Fruit fly (Drosophila melanogaster) whole organism, embryonic: ENCODE results near the gene CG5446.

Experiments used
- Asciz ChIP-seq: fragments of 200-800 bp; sonication (Bioruptor generic); optimal IDR thresholded peaks from 2 replicates; lab custom pipeline; 2017; ENCODE audit warnings: missing biosample characterization, mild to moderate bottlenecking, missing genetic modification characterization, missing genetic modification reagents
- Atf6 ChIP-seq: fragments of 200-800 bp; sonication (Bioruptor generic); IDR thresholded peaks from 2 replicates; pipeline ENCODE4 v1.3.6; 2022; ENCODE audit warnings: missing biosample characterization, missing genetic modification characterization
- Blimp-1 ChIP-seq: fragments of 200-800 bp; sonication (Bioruptor generic); optimal IDR thresholded peaks from 3 replicates; lab custom pipeline; 2018; ENCODE audit warnings: missing biosample characterization, missing genetic modification characterization, mild to moderate bottlenecking, moderate library complexity, missing genetic modification reagents
- CG10209 ChIP-seq: fragments of 200-800 bp; sonication (Bioruptor generic); optimal IDR thresholded peaks from 3 replicates; lab custom pipeline; 2017; ENCODE audit warnings: missing biosample characterization, mild to moderate bottlenecking, missing genetic modification characterization, missing genetic modification reagents
- CG12659 ChIP-seq: fragments of 200-800 bp; sonication (Bioruptor generic); optimal IDR thresholded peaks from 3 replicates; lab custom pipeline; 2017; ENCODE audit warnings: mild to moderate bottlenecking, missing biosample characterization, missing genetic modification reagents, missing genetic modification characterization
- CG12769 ChIP-seq: fragments of 200-800 bp; sonication (Bioruptor generic); optimal IDR thresholded peaks from 2 replicates; lab custom pipeline; 2019; ENCODE audit warnings: missing biosample characterization, mild to moderate bottlenecking, missing genetic modification characterization, moderate library complexity
- CG15514 ChIP-seq: fragments of 200-800 bp; sonication (Bioruptor generic); optimal IDR thresholded peaks from 3 replicates; lab custom pipeline; 2017; ENCODE audit warnings: missing biosample characterization, missing genetic modification characterization, mild to moderate bottlenecking, moderate library complexity, missing genetic modification reagents
- CG15601 ChIP-seq: fragments of 200-800 bp; sonication (Bioruptor generic); optimal IDR thresholded peaks from 3 replicates; lab custom pipeline; 2019; ENCODE audit warnings: missing biosample characterization, mild to moderate bottlenecking, missing genetic modification characterization, moderate library complexity
- CG17328 ChIP-seq: fragments of 200-800 bp; sonication (Bioruptor generic); IDR thresholded peaks from 2 replicates; pipeline ENCODE4 v1.3.6; 2022; ENCODE audit warnings: missing biosample characterization, missing genetic modification characterization
- CG17359 ChIP-seq: fragments of 200-800 bp; sonication (Bioruptor generic); optimal IDR thresholded peaks from 3 replicates; lab custom pipeline; 2018; ENCODE audit warnings: missing biosample characterization, mild to moderate bottlenecking, missing genetic modification characterization, moderate library complexity
- CG17568 ChIP-seq: fragments of 200-800 bp; sonication (Bioruptor generic); optimal IDR thresholded peaks from 2 replicates; lab custom pipeline; 2018; ENCODE audit warnings: missing biosample characterization, mild to moderate bottlenecking, missing genetic modification characterization, moderate library complexity
- CG18619 ChIP-seq: fragments of 200-800 bp; sonication (Bioruptor generic); optimal IDR thresholded peaks from 3 replicates; lab custom pipeline; 2017; ENCODE audit warnings: missing biosample characterization, mild to moderate bottlenecking, missing genetic modification characterization
- CG2875 ChIP-seq: fragments of 200-800 bp; sonication (Bioruptor generic); optimal IDR thresholded peaks from 2 replicates; lab custom pipeline; 2017; ENCODE audit warnings: missing biosample characterization, mild to moderate bottlenecking, missing genetic modification characterization, missing genetic modification reagents
- CG32772 ChIP-seq: fragments of 200-800 bp; sonication (Bioruptor generic); IDR thresholded peaks from 2 replicates; pipeline ENCODE4 v1.3.6; 2022; ENCODE audit warnings: missing biosample characterization, missing genetic modification characterization
- CG3407 ChIP-seq: fragments of 200-800 bp; sonication (Bioruptor generic); optimal IDR thresholded peaks from 2 replicates; lab custom pipeline; 2018; ENCODE audit warnings: missing biosample characterization, mild to moderate bottlenecking, missing genetic modification characterization
- CG3847 ChIP-seq: fragments of 200-800 bp; sonication (Bioruptor generic); IDR thresholded peaks from 2 replicates; pipeline ENCODE4 v1.3.6; 2022; ENCODE audit warnings: missing biosample characterization, missing genetic modification characterization
- CG4707 ChIP-seq: fragments of 200-800 bp; sonication (Bioruptor generic); optimal IDR thresholded peaks from 2 replicates; lab custom pipeline; 2018; ENCODE audit warnings: missing biosample characterization, mild to moderate bottlenecking, missing genetic modification characterization, moderate library complexity
- CG6813 ChIP-seq: fragments of 200-800 bp; sonication (Bioruptor generic); optimal IDR thresholded peaks from 2 replicates; lab custom pipeline; 2017; ENCODE audit warnings: missing biosample characterization, missing genetic modification characterization, mild to moderate bottlenecking, moderate library complexity, missing genetic modification reagents
- CG7786 ChIP-seq: fragments of 200-800 bp; sonication (Bioruptor generic); optimal IDR thresholded peaks from 2 replicates; lab custom pipeline; 2016; ENCODE audit warnings: missing biosample characterization, missing genetic modification characterization
- CG8281 ChIP-seq: fragments of 200-800 bp; sonication (Bioruptor generic); optimal IDR thresholded peaks from 2 replicates; lab custom pipeline; 2018; ENCODE audit warnings: missing biosample characterization, mild to moderate bottlenecking, missing genetic modification characterization, moderate library complexity
- CG9437 ChIP-seq: fragments of 200-800 bp; sonication (Bioruptor generic); optimal IDR thresholded peaks from 2 replicates; lab custom pipeline; 2018; ENCODE audit warnings: missing biosample characterization, mild to moderate bottlenecking, missing genetic modification characterization
- HmgZ ChIP-seq: fragments of 200-800 bp; sonication (Bioruptor generic); optimal IDR thresholded peaks from 2 replicates; lab custom pipeline; 2018; ENCODE audit warnings: missing biosample characterization, mild to moderate bottlenecking, missing genetic modification characterization
- Hsf ChIP-seq: fragments of 200-800 bp; sonication (Bioruptor generic); optimal IDR thresholded peaks from 3 replicates; lab custom pipeline; 2016; ENCODE audit warnings: missing biosample characterization, missing genetic modification characterization
- Med ChIP-seq: fragments of 200-800 bp; sonication (Bioruptor generic); peaks from one replicate; lab custom pipeline; 2016; ENCODE audit warnings: missing biosample characterization, missing genetic modification characterization, mild to moderate bottlenecking, inconsistent platforms, moderate library complexity
- PHDP ChIP-seq: fragments of 200-800 bp; sonication (Bioruptor generic); optimal IDR thresholded peaks from 3 replicates; lab custom pipeline; 2018; ENCODE audit warnings: missing biosample characterization, mild to moderate bottlenecking, missing genetic modification characterization, moderate library complexity
- TFAM ChIP-seq: fragments of 200-800 bp; sonication (Bioruptor generic); optimal IDR thresholded peaks from 2 replicates; lab custom pipeline; 2017; ENCODE audit warnings: missing biosample characterization, missing genetic modification characterization, inconsistent platforms
- Xrp1 ChIP-seq: fragments of 200-800 bp; sonication (Bioruptor generic); IDR thresholded peaks from 2 replicates; pipeline ENCODE4 v1.3.6; 2022; ENCODE audit warnings: missing biosample characterization, missing genetic modification characterization
- ab ChIP-seq: fragments of 200-800 bp; sonication (Bioruptor generic); optimal IDR thresholded peaks from 2 replicates; lab custom pipeline; 2016; ENCODE audit warnings: missing biosample characterization, missing genetic modification characterization
- ac ChIP-seq: fragments of 200-800 bp; sonication (Bioruptor generic); optimal IDR thresholded peaks from 3 replicates; lab custom pipeline; 2017; ENCODE audit warnings: missing biosample characterization, mild to moderate bottlenecking, missing genetic modification characterization
- bowl ChIP-seq: fragments of 200-800 bp; sonication (Bioruptor generic); IDR thresholded peaks from 2 replicates; pipeline ENCODE4 v1.3.6; 2022; ENCODE audit warnings: missing biosample characterization, missing genetic modification characterization
- btn ChIP-seq: fragments of 200-800 bp; sonication (Bioruptor generic); optimal IDR thresholded peaks from 2 replicates; lab custom pipeline; 2016; ENCODE audit warnings: missing biosample characterization, missing genetic modification characterization
- corto ChIP-seq: fragments of 200-800 bp; sonication (Bioruptor generic); optimal IDR thresholded peaks from 2 replicates; lab custom pipeline; 2016; ENCODE audit warnings: missing biosample characterization, mild to moderate bottlenecking, missing genetic modification characterization, moderate library complexity
- cwo ChIP-seq: fragments of 200-800 bp; sonication (Bioruptor generic); optimal IDR thresholded peaks from 3 replicates; lab custom pipeline; 2017; ENCODE audit warnings: missing biosample characterization, missing genetic modification characterization, mild to moderate bottlenecking, moderate library complexity, missing genetic modification reagents
- dati ChIP-seq: fragments of 200-800 bp; sonication (Bioruptor generic); IDR thresholded peaks from 2 replicates; pipeline ENCODE4 v1.3.6; 2022; ENCODE audit warnings: missing biosample characterization, missing genetic modification characterization
- disco-r ChIP-seq: fragments of 200-800 bp; sonication (Bioruptor generic); optimal IDR thresholded peaks from 2 replicates; lab custom pipeline; 2016; ENCODE audit warnings: missing biosample characterization, missing genetic modification characterization
- dmrt11E ChIP-seq: fragments of 200-800 bp; sonication (Bioruptor generic); optimal IDR thresholded peaks from 3 replicates; lab custom pipeline; 2018; ENCODE audit warnings: missing biosample characterization, mild to moderate bottlenecking, missing genetic modification characterization, moderate library complexity
- dmrt99B ChIP-seq: fragments of 200-800 bp; sonication (Bioruptor generic); optimal IDR thresholded peaks from 2 replicates; lab custom pipeline; 2018; ENCODE audit warnings: missing biosample characterization, mild to moderate bottlenecking, missing genetic modification characterization, moderate library complexity
- en ChIP-seq: fragments of 200-800 bp; sonication (Bioruptor generic); optimal IDR thresholded peaks from 2 replicates; lab custom pipeline; 2016; ENCODE audit warnings: missing biosample characterization, missing genetic modification characterization
- eve ChIP-seq, 2 experiments: fragments of >200 bp; optimal IDR thresholded peaks; 2 replicates each; lab custom pipeline; 2017; ENCODE audit warnings: missing biosample characterization in 2 of 2, missing genetic modification characterization in 2 of 2
- exex ChIP-seq: fragments of 200-800 bp; sonication (Bioruptor generic); optimal IDR thresholded peaks from 4 replicates; lab custom pipeline; 2018; ENCODE audit warnings: missing biosample characterization, mild to moderate bottlenecking, missing genetic modification characterization, moderate library complexity
- ham ChIP-seq: fragments of 200-800 bp; sonication (Bioruptor generic); IDR thresholded peaks from 2 replicates; pipeline ENCODE4 v1.3.6; 2022; ENCODE audit warnings: missing biosample characterization, missing genetic modification characterization
- klu ChIP-seq: fragments of 200-800 bp; sonication (Bioruptor generic); IDR thresholded peaks from 2 replicates; pipeline ENCODE4 v1.3.6; 2022; ENCODE audit warnings: missing biosample characterization, missing genetic modification characterization
- lilli ChIP-seq: fragments of 200-800 bp; sonication (Bioruptor generic); optimal IDR thresholded peaks from 3 replicates; lab custom pipeline; 2016; ENCODE audit warnings: missing biosample characterization, missing genetic modification characterization
- nau ChIP-seq: fragments of 200-800 bp; sonication (Bioruptor generic); optimal IDR thresholded peaks from 3 replicates; lab custom pipeline; 2017; ENCODE audit warnings: missing biosample characterization, mild to moderate bottlenecking, missing genetic modification characterization, missing genetic modification reagents
- repo ChIP-seq: fragments of 200-800 bp; sonication (Bioruptor generic); optimal IDR thresholded peaks from 2 replicates; lab custom pipeline; 2016; ENCODE audit warnings: missing biosample characterization, missing genetic modification characterization
- sens ChIP-seq: fragments of 200-800 bp; sonication (Bioruptor generic); peaks from one replicate; lab custom pipeline; 2016; ENCODE audit warnings: missing biosample characterization, missing genetic modification characterization
- unpg ChIP-seq: fragments of 200-800 bp; sonication (Bioruptor generic); optimal IDR thresholded peaks from 3 replicates; lab custom pipeline; 2018; ENCODE audit warnings: missing biosample characterization, mild to moderate bottlenecking, missing genetic modification characterization, moderate library complexity
- zfh1 ChIP-seq: fragments of 200-800 bp; sonication (Bioruptor generic); IDR thresholded peaks from 3 replicates; pipeline ENCODE4 v1.3.6; 2022; ENCODE audit warnings: missing biosample characterization, missing genetic modification characterization

CG5446 gene

dm6 chr2L:12465164-12466011, 37.9 kb upstream of the CG5446 start (continued):
- TF ChIP-seq corto (GFP tag; lab: Kevin White, UChicago) = no peak
- peak; percentile 47 for TF ChIP-seq Blimp-1 (GFP tag; lab: Kevin White, UChicago)
- peak; percentile 31; the same call in 1 of the 2 replicates for TF ChIP-seq Atf6 (GFP tag; lab: Robert Waterston, UW)
- peak; percentile 11 for TF ChIP-seq lilli
- TF ChIP-seq repo = no peak
- TF ChIP-seq CG12659 = peak; percentile 1
- TF ChIP-seq klu (GFP tag; lab: Robert Waterston, UW) = no peak
- no peak for TF ChIP-seq CG3847 (GFP tag; lab: Robert Waterston, UW)
- TF ChIP-seq ac (GFP tag; lab: Kevin White, UChicago) = peak; percentile 77
- TF ChIP-seq bowl (GFP tag; lab: Robert Waterston, UW) = no peak
- TF ChIP-seq CG6813 (GFP tag; lab: Kevin White, UChicago) = peak; percentile 70
- TF ChIP-seq Hsf = no peak
- peak; percentile 68 for TF ChIP-seq sens
- TF ChIP-seq CG32772 (GFP tag; lab: Robert Waterston, UW) = no peak
- peak; percentile 39 for TF ChIP-seq CG4707
- TF ChIP-seq CG12769 (tag; lab: Kevin White, UChicago) = peak; percentile 6
- no peak for TF ChIP-seq en (GFP tag; lab: Kevin White, UChicago)
- peak; percentile 53 for TF ChIP-seq CG8281 (tag; lab: Kevin White, UChicago)
- peak; percentile 34 for TF ChIP-seq CG17359 (tag; lab: Kevin White, UChicago)
- TF ChIP-seq unpg = peak; percentile 32
- no peak for TF ChIP-seq btn
- no peak for TF ChIP-seq CG15601 (tag; lab: Kevin White, UChicago)
- TF ChIP-seq eve (GFP tag; optimal IDR thresholded peaks at IDR 0.05; lab: Kevin White, UChicago) = peak in 1 of 2 experiments; percentile 9
- peak; percentile 51 for TF ChIP-seq Asciz
- peak; percentile 56 for TF ChIP-seq CG2875
- peak; percentile 59 for TF ChIP-seq dmrt11E (tag; lab: Kevin White, UChicago)
- no peak for TF ChIP-seq CG7786 (GFP tag; lab: Kevin White, UChicago)
- peak; percentile 49; the same call in 1 of the 2 replicates for TF ChIP-seq Xrp1
- TF ChIP-seq CG9437 (GFP tag; lab: Kevin White, UChicago) = no peak
- TF ChIP-seq CG3407 (GFP tag; lab: Kevin White, UChicago) = peak; percentile 65
- TF ChIP-seq Med (GFP tag; lab: Kevin White, UChicago) = peak; percentile 72
- TF ChIP-seq nau (GFP tag; lab: Kevin White, UChicago) = peak; percentile 58
- TF ChIP-seq HmgZ (tag; lab: Kevin White, UChicago) = no peak
- TF ChIP-seq TFAM (GFP tag; lab: Kevin White, UChicago) = no peak
- peak; percentile 84 for TF ChIP-seq exex (tag; lab: Kevin White, UChicago)
- no peak for TF ChIP-seq ab
- no peak for TF ChIP-seq cwo
- TF ChIP-seq CG10209 (GFP tag; lab: Kevin White, UChicago) = peak; percentile 60
- TF ChIP-seq PHDP (tag; lab: Kevin White, UChicago) = peak; percentile 52
- TF ChIP-seq CG17328 (GFP tag; lab: Robert Waterston, UW) = no peak
- no peak for TF ChIP-seq dati
- TF ChIP-seq CG17568 = peak; percentile 45
- no peak for TF ChIP-seq zfh1 (GFP tag; lab: Robert Waterston, UW)
- no peak for TF ChIP-seq ham (GFP tag; lab: Robert Waterston, UW)
- TF ChIP-seq disco-r (GFP tag; lab: Kevin White, UChicago) = no peak
- peak; percentile 35 for TF ChIP-seq CG15514
- TF ChIP-seq dmrt99B (tag; lab: Kevin White, UChicago) = no peak
- TF ChIP-seq CG18619 (GFP tag; lab: Kevin White, UChicago) = peak; percentile 35
